Worm (Caenorhabditis elegans): ENCODE results near the gene gsp-2.

ce11 chrIII:7387359-7387758 lies 51.0 kb downstream of the gsp-2 start:
- TF ChIP-seq hlh-8 (tag; optimal IDR thresholded peaks at IDR 0.05) (no peak), ttx-3 (tag; optimal IDR thresholded peaks at IDR 0.05) (no peak), K09A11.1 (tag; optimal IDR thresholded peaks at IDR 0.05; ENCODE audit: insufficient read depth) (no peak), ceh-18 (tag; optimal IDR thresholded peaks at IDR 0.05) (no peak), ceh-31 (tag; optimal IDR thresholded peaks at IDR 0.05) (no peak), elt-4 (tag; optimal IDR thresholded peaks at IDR 0.05) (no peak), elt-2 (tag; optimal IDR thresholded peaks at IDR 0.05) (no peak), ama-1 (optimal IDR thresholded peaks at IDR 0.05) (no peak), npax-4 (tag; optimal IDR thresholded peaks at IDR 0.05) (no peak), pha-4 (tag; optimal IDR thresholded peaks at IDR 0.05) (no peak), dmd-4 (tag; optimal IDR thresholded peaks at IDR 0.05; ENCODE audit: borderline replicate concordance) (no peak), C38D4.7 (GFP tag; optimal IDR thresholded peaks at IDR 0.05) (no peak), tbx-2 (tag; optimal IDR thresholded peaks at IDR 0.05) (no peak), pros-1 (tag; optimal IDR thresholded peaks at IDR 0.05) (no peak)

Data from whole organism, late embryonic.